Worm (Caenorhabditis elegans) whole organism, mixed stage, embryonic: ENCODE data around the gene F54F11.1.

ENCODE experiments used
- M03D4.4 ChIP-seq: sonication (generic microtip); optimal IDR thresholded peaks from 2 replicates; lab custom pipeline; 2017; ENCODE audit warnings: mild to moderate bottlenecking, missing genetic modification characterization, missing compliant biosample characterization
- bed-3 ChIP-seq: fragments of 200-800 bp; sonication (Bioruptor generic); optimal IDR thresholded peaks from 3 replicates; lab custom pipeline; 2018; ENCODE audit warnings: mild to moderate bottlenecking, missing genetic modification characterization, moderate library complexity, missing compliant biosample characterization
- blmp-1 ChIP-seq: fragments of 150-350 bp; optimal IDR thresholded peaks from 2 replicates; lab custom pipeline; 2014; ENCODE audit warnings: missing biosample characterization, missing genetic modification characterization
- ceh-39 ChIP-seq: fragments of 150-350 bp; optimal IDR thresholded peaks from 2 replicates; lab custom pipeline; 2014; ENCODE audit warnings: missing biosample characterization, missing genetic modification characterization
- ceh-43 ChIP-seq: fragments of 200-800 bp; sonication (Bioruptor generic); optimal IDR thresholded peaks from 2 replicates; lab custom pipeline; 2018; ENCODE audit warnings: mild to moderate bottlenecking, missing genetic modification characterization, moderate library complexity, missing compliant biosample characterization
- ceh-83 ChIP-seq: fragments of 200-800 bp; sonication (Bioruptor generic); optimal IDR thresholded peaks from 2 replicates; lab custom pipeline; 2018; ENCODE audit warnings: mild to moderate bottlenecking, missing genetic modification characterization, missing compliant biosample characterization
- ces-1 ChIP-seq: fragments of 150-350 bp; optimal IDR thresholded peaks from 2 replicates; lab custom pipeline; 2014; ENCODE audit warnings: missing biosample characterization, missing genetic modification reagents, missing genetic modification characterization
- cnd-1 ChIP-seq: fragments of 200-800 bp; sonication (Bioruptor generic); optimal IDR thresholded peaks from 2 replicates; lab custom pipeline; 2018; ENCODE audit warnings: mild to moderate bottlenecking, missing genetic modification characterization, missing compliant biosample characterization
- drap-1 ChIP-seq: fragments of 200-800 bp; sonication (Bioruptor generic); optimal IDR thresholded peaks from 3 replicates; lab custom pipeline; 2018; ENCODE audit warnings: mild to moderate bottlenecking, missing genetic modification characterization, missing compliant biosample characterization
- elt-1 ChIP-seq: sonication (generic microtip); optimal IDR thresholded peaks from 2 replicates; lab custom pipeline; 2017; ENCODE audit warnings: missing genetic modification characterization, mild to moderate bottlenecking, missing compliant biosample characterization, antibody characterized with exemption, moderate library complexity, borderline replicate concordance; ENCODE audit not compliant: insufficient read depth
- elt-3 ChIP-seq: fragments of 150-350 bp; optimal IDR thresholded peaks from 2 replicates; lab custom pipeline; 2014; ENCODE audit warnings: missing biosample characterization, missing genetic modification characterization
- flh-1 ChIP-seq: fragments of 200-800 bp; sonication (Bioruptor generic); optimal IDR thresholded peaks from 2 replicates; lab custom pipeline; 2018; ENCODE audit warnings: mild to moderate bottlenecking, missing genetic modification characterization, moderate library complexity, missing compliant biosample characterization
- ham-2 ChIP-seq: fragments of 200-800 bp; sonication (Bioruptor generic); optimal IDR thresholded peaks from 2 replicates; lab custom pipeline; 2018; ENCODE audit warnings: mild to moderate bottlenecking, missing genetic modification characterization, missing compliant biosample characterization
- hlh-1 ChIP-seq: fragments of 150-350 bp; optimal IDR thresholded peaks from 2 replicates; lab custom pipeline; 2014; ENCODE audit warnings: missing biosample characterization, missing genetic modification reagents, missing genetic modification characterization
- lin-32 ChIP-seq: fragments of 200-800 bp; sonication (Bioruptor generic); optimal IDR thresholded peaks from 2 replicates; lab custom pipeline; 2018; ENCODE audit warnings: mild to moderate bottlenecking, missing genetic modification characterization, missing compliant biosample characterization
- lsy-2 ChIP-seq: fragments of 150-350 bp; optimal IDR thresholded peaks from 2 replicates; lab custom pipeline; 2014; ENCODE audit warnings: missing biosample characterization, missing genetic modification characterization
- mab-5 ChIP-seq: fragments of 150-350 bp; optimal IDR thresholded peaks from 2 replicates; lab custom pipeline; 2014; ENCODE audit warnings: missing biosample characterization, missing genetic modification characterization
- mep-1 ChIP-seq: fragments of 150-350 bp; optimal IDR thresholded peaks from 2 replicates; lab custom pipeline; 2017; ENCODE audit warnings: missing biosample characterization, missing genetic modification reagents, missing genetic modification characterization, inconsistent platforms
- mls-2 ChIP-seq: sonication (generic microtip); optimal IDR thresholded peaks from 2 replicates; lab custom pipeline; 2016; ENCODE audit warnings: mild to moderate bottlenecking, missing genetic modification characterization, moderate library complexity, missing compliant biosample characterization
- nhr-12 ChIP-seq: fragments of 150-350 bp; optimal IDR thresholded peaks from 2 replicates; lab custom pipeline; 2014; ENCODE audit warnings: missing biosample characterization, missing genetic modification characterization
- nhr-28 ChIP-seq: fragments of 150-350 bp; optimal IDR thresholded peaks from 2 replicates; lab custom pipeline; 2014; ENCODE audit warnings: missing biosample characterization, missing genetic modification characterization
- nhr-76 ChIP-seq: sonication (generic microtip); optimal IDR thresholded peaks from 2 replicates; lab custom pipeline; 2017; ENCODE audit warnings: missing biosample characterization, missing genetic modification characterization
- sem-2 ChIP-seq: fragments of 200-800 bp; sonication (Bioruptor generic); optimal IDR thresholded peaks from 2 replicates; lab custom pipeline; 2018; ENCODE audit warnings: mild to moderate bottlenecking, missing genetic modification characterization, missing compliant biosample characterization
- snpc-4 ChIP-seq: fragments of 150-350 bp; optimal IDR thresholded peaks from 2 replicates; lab custom pipeline; 2014; ENCODE audit warnings: missing biosample characterization, missing genetic modification characterization
- sptf-1 ChIP-seq: sonication (generic microtip); optimal IDR thresholded peaks from 2 replicates; lab custom pipeline; 2017; ENCODE audit warnings: mild to moderate bottlenecking, missing genetic modification characterization, moderate library complexity, missing compliant biosample characterization
- unc-120 ChIP-seq: sonication (generic microtip); optimal IDR thresholded peaks from 2 replicates; lab custom pipeline; 2017; ENCODE audit warnings: missing genetic modification characterization, missing compliant biosample characterization; ENCODE audit not compliant: poor library complexity, severe bottlenecking
- unc-39 ChIP-seq: fragments of 150-350 bp; optimal IDR thresholded peaks from 2 replicates; lab custom pipeline; 2014; ENCODE audit warnings: missing biosample characterization, missing genetic modification characterization
- unc-62 ChIP-seq: fragments of 150-350 bp; optimal IDR thresholded peaks from 2 replicates; lab custom pipeline; 2014; ENCODE audit warnings: missing biosample characterization, missing genetic modification reagents, missing genetic modification characterization
- zip-8 ChIP-seq: fragments of 150-350 bp; optimal IDR thresholded peaks from 2 replicates; lab custom pipeline; 2014; ENCODE audit warnings: missing biosample characterization, missing genetic modification characterization
- ztf-11 ChIP-seq: fragments of 150-350 bp; optimal IDR thresholded peaks from 2 replicates; lab custom pipeline; 2014; ENCODE audit warnings: missing biosample characterization, missing genetic modification characterization

Gene F54F11.1

DNA sequence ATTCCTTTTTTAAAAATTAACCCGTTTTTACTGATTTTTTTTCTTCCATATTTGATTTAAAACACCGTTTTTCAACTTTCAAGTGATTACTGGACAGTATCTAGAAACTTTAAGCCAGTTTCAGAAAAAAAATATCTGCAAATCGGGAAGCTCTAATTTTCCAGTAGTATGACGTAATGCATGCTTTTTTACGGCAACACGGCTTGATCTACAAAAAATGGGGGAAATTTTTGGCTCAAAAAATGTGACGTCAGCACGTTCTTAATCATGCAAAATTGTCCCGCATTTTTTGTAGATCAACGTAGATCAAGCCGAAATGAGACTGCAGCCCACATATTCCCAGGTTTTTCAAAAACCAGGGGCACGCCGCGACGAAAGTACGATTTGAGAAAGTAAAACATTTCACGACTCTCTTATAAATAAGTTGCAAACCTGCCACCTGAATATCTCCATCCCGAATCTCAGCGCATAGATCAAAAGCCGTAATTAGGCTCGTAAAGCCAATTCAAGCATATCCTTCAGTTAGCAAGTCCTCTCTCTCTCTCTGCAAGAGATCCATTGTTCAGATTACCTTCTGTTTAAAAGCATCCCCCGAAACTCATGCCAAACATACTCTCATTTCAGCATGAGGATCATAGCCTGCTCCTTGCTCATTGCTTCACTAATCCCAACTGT, 21.8 kb upstream of the F54F11.1 start, which contains the start of gene E01G4.6:
Gene E01G4.6 (plus strand): TSS at position 625 of the 675 bp plus-strand sequence.
- TF ChIP-seq ceh-83 (GFP tag; lab: Kevin White, UChicago) (no peak), zip-8 (tag; lab: Kevin White, UChicago) (peak; percentile 68)

DNA sequence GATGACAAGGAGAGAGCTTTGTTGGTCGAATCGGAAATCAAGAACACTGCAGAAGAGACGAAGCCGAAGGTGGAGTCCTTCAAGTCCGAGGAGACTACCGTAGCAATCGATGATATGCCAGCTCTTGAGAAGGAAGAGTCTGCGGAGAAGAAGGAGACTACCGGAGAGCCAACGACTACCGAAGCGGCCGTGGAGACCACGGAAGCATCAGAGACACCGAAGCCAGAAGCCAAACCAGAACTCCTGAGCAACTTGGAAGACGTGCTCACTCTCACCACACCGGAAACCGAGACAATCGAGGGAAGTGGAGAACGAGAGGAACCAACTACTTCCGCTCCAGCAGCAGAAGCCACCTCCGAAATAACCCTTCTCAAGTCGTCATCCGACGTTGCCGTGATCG, 19.6 kb upstream of the F54F11.1 start:
- TF ChIP-seq zip-8 (tag; lab: Kevin White, UChicago) (no peak), elt-3 (no peak), sptf-1 (tag; lab: Kevin White, UChicago) (no peak), unc-62 (GFP tag; lab: Kevin White, UChicago) (no peak), ceh-83 (GFP tag; lab: Kevin White, UChicago) (no peak), nhr-28 (tag; lab: Kevin White, UChicago) (no peak), ham-2 (no peak), drap-1 (no peak), elt-1 (tag; lab: Kevin White, UChicago) (no peak), ces-1 (no peak), ztf-11 (tag; lab: Kevin White, UChicago) (no peak), snpc-4 (no peak), mls-2 (no peak), unc-120 (tag; lab: Kevin White, UChicago) (no peak), M03D4.4 (tag; lab: Kevin White, UChicago) (no peak), ceh-39 (tag; lab: Kevin White, UChicago) (no peak)

- TF ChIP-seq blmp-1 (tag; lab: Kevin White, UChicago) (no peak), lsy-2 (tag; lab: Kevin White, UChicago) (no peak), elt-1 (tag; lab: Kevin White, UChicago) (no peak), sptf-1 (tag; lab: Kevin White, UChicago) (no peak), zip-8 (tag; lab: Kevin White, UChicago) (no peak), nhr-76 (no peak), cnd-1 (tag; lab: Kevin White, UChicago) (no peak), nhr-12 (tag; lab: Kevin White, UChicago) (no peak), bed-3 (GFP tag; lab: Kevin White, UChicago) (no peak), ceh-39 (tag; lab: Kevin White, UChicago) (no peak), ceh-43 (GFP tag; lab: Kevin White, UChicago) (no peak), ceh-83 (GFP tag; lab: Kevin White, UChicago) (no peak), ham-2 (no peak), ztf-11 (tag; lab: Kevin White, UChicago) (no peak), nhr-28 (tag; lab: Kevin White, UChicago) (no peak), mab-5 (no peak)
Observed at ce11 chrII:13485119-13485518, 18.6 kb upstream of the F54F11.1 start.

DNA sequence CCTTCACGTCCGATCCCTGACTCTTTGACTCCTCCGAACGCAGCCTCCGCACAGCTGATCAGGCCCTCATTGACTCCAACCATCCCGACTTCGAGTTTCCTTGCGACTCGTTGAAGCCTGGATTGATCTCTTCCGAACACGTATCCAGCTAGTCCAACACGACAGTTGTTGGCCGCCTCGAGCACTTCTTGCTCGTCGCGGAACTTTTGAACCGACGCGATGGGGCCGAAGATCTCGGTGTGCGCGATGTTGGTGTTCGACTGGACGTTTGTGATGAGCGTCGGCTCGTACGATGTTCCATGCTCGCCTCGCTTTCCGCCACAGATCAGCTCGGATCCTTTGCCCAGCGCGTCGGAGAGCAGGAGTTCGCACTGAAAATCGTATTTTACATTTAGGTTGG, 16.2 kb upstream of the F54F11.1 start:
- TF ChIP-seq zip-8 (tag; lab: Kevin White, UChicago): no peak
- no peak for TF ChIP-seq hlh-1 (tag; lab: Kevin White, UChicago)
- no peak for TF ChIP-seq sptf-1 (tag; lab: Kevin White, UChicago)
- no peak for TF ChIP-seq blmp-1 (tag; lab: Kevin White, UChicago)
- TF ChIP-seq ztf-11 (tag; lab: Kevin White, UChicago): no peak
- no peak for TF ChIP-seq lsy-2 (tag; lab: Kevin White, UChicago)
- no peak for TF ChIP-seq snpc-4
- no peak for TF ChIP-seq sem-2 (GFP tag; lab: Kevin White, UChicago)
- no peak for TF ChIP-seq ceh-43 (GFP tag; lab: Kevin White, UChicago)
- no peak for TF ChIP-seq nhr-12 (tag; lab: Kevin White, UChicago)

- TF ChIP-seq mab-5: no peak
- TF ChIP-seq lin-32: no peak
- TF ChIP-seq cnd-1 (tag; lab: Kevin White, UChicago): no peak
- TF ChIP-seq unc-39 (tag; lab: Kevin White, UChicago): no peak
- no peak for TF ChIP-seq hlh-1 (tag; lab: Kevin White, UChicago)
- no peak for TF ChIP-seq flh-1 (GFP tag; lab: Kevin White, UChicago)
- no peak for TF ChIP-seq snpc-4
- no peak for TF ChIP-seq mep-1 (tag; lab: Kevin White, UChicago)
- no peak for TF ChIP-seq M03D4.4 (tag; lab: Kevin White, UChicago)
- no peak for TF ChIP-seq nhr-28 (tag; lab: Kevin White, UChicago)
- TF ChIP-seq elt-3: no peak
Observed at ce11 chrII:13489896-13490295, 13.9 kb upstream of the F54F11.1 start.
